Fruit fly (Drosophila melanogaster) whole organism, embryonic: ENCODE measurements around the gene CG12321.

Experiments
- Adf1 ChIP-seq: fragments of 200-800 bp; sonication (Bioruptor generic); IDR thresholded peaks from 2 replicates; pipeline ENCODE4 v1.3.6; 2022; ENCODE audit warnings: missing biosample characterization, missing genetic modification characterization
- B-H1 ChIP-seq: fragments of 200-800 bp; sonication (Bioruptor generic); IDR thresholded peaks from 3 replicates; pipeline ENCODE4 v1.3.6; 2022; ENCODE audit warnings: missing biosample characterization, missing genetic modification characterization
- B-H2 ChIP-seq: fragments of 200-800 bp; sonication (Bioruptor generic); optimal IDR thresholded peaks from 2 replicates; lab custom pipeline; 2018; ENCODE audit warnings: missing biosample characterization, mild to moderate bottlenecking, missing genetic modification characterization
- CG10543 ChIP-seq: fragments of 200-800 bp; sonication (Bioruptor generic); optimal IDR thresholded peaks from 3 replicates; lab custom pipeline; 2017; ENCODE audit warnings: missing biosample characterization, mild to moderate bottlenecking, missing genetic modification characterization, moderate library complexity
- CG10654 ChIP-seq: fragments of 200-800 bp; sonication (Bioruptor generic); optimal IDR thresholded peaks from 2 replicates; lab custom pipeline; 2016; ENCODE audit warnings: missing biosample characterization, missing genetic modification characterization
- CG10979 ChIP-seq: fragments of 200-800 bp; sonication (Bioruptor generic); optimal IDR thresholded peaks from 2 replicates; lab custom pipeline; 2018; ENCODE audit warnings: missing biosample characterization, mild to moderate bottlenecking, missing genetic modification characterization, moderate library complexity
- CG11560 ChIP-seq: fragments of 200-800 bp; sonication (Bioruptor generic); IDR thresholded peaks from 3 replicates; pipeline ENCODE4 v1.3.6; 2022; ENCODE audit warnings: missing biosample characterization, missing genetic modification characterization
- CG1233 ChIP-seq: fragments of 200-800 bp; sonication (Bioruptor generic); optimal IDR thresholded peaks from 4 replicates; lab custom pipeline; 2018; ENCODE audit warnings: missing biosample characterization, mild to moderate bottlenecking, missing genetic modification characterization
- CG13123 ChIP-seq: fragments of 200-800 bp; sonication (Bioruptor generic); optimal IDR thresholded peaks from 2 replicates; lab custom pipeline; 2016; ENCODE audit warnings: missing biosample characterization, missing genetic modification characterization
- CG14965 ChIP-seq: fragments of 200-800 bp; sonication (Bioruptor generic); optimal IDR thresholded peaks from 2 replicates; lab custom pipeline; 2016; ENCODE audit warnings: missing biosample characterization, missing genetic modification characterization, borderline replicate concordance
- CG17186 ChIP-seq: fragments of 200-800 bp; sonication (Bioruptor generic); optimal IDR thresholded peaks from 3 replicates; lab custom pipeline; 2017; ENCODE audit warnings: missing biosample characterization, missing genetic modification reagents, missing genetic modification characterization
- CG18262 ChIP-seq: fragments of 200-800 bp; optimal IDR thresholded peaks from 3 replicates; lab custom pipeline; 2019; ENCODE audit warnings: missing biosample characterization, mild to moderate bottlenecking, missing genetic modification characterization, moderate library complexity
- CG18599 ChIP-seq: fragments of 200-800 bp; sonication (Bioruptor generic); optimal IDR thresholded peaks from 3 replicates; lab custom pipeline; 2017; ENCODE audit warnings: missing biosample characterization, missing genetic modification characterization, mild to moderate bottlenecking, moderate library complexity, missing genetic modification reagents
- CG2120 ChIP-seq: fragments of 200-800 bp; sonication (Bioruptor generic); optimal IDR thresholded peaks from 3 replicates; lab custom pipeline; 2016; ENCODE audit warnings: missing biosample characterization, missing genetic modification characterization
- CG2199 ChIP-seq: fragments of 200-800 bp; sonication (Bioruptor generic); IDR thresholded peaks from 3 replicates; pipeline ENCODE4 v1.3.6; 2022; ENCODE audit warnings: missing biosample characterization, missing genetic modification characterization
- CG3065 ChIP-seq: fragments of 200-800 bp; sonication (Bioruptor generic); optimal IDR thresholded peaks from 2 replicates; lab custom pipeline; 2016; ENCODE audit warnings: missing biosample characterization, missing genetic modification characterization
- CG31224 ChIP-seq: fragments of 200-800 bp; sonication (Bioruptor generic); IDR thresholded peaks from 2 replicates; pipeline ENCODE4 v1.3.6; 2022; ENCODE audit warnings: missing biosample characterization, missing genetic modification characterization
- CG32772 ChIP-seq: fragments of 200-800 bp; sonication (Bioruptor generic); IDR thresholded peaks from 2 replicates; pipeline ENCODE4 v1.3.6; 2022; ENCODE audit warnings: missing biosample characterization, missing genetic modification characterization
- CG3407 ChIP-seq: fragments of 200-800 bp; sonication (Bioruptor generic); optimal IDR thresholded peaks from 2 replicates; lab custom pipeline; 2018; ENCODE audit warnings: missing biosample characterization, mild to moderate bottlenecking, missing genetic modification characterization
- CG4707 ChIP-seq: fragments of 200-800 bp; sonication (Bioruptor generic); optimal IDR thresholded peaks from 2 replicates; lab custom pipeline; 2018; ENCODE audit warnings: missing biosample characterization, mild to moderate bottlenecking, missing genetic modification characterization, moderate library complexity
- CG5180 ChIP-seq: fragments of 200-800 bp; sonication (Bioruptor generic); optimal IDR thresholded peaks from 3 replicates; lab custom pipeline; 2017; ENCODE audit warnings: missing biosample characterization, missing genetic modification characterization, mild to moderate bottlenecking, moderate library complexity, missing genetic modification reagents
- CG6791 ChIP-seq: fragments of 200-800 bp; sonication (Bioruptor generic); IDR thresholded peaks from 3 replicates; pipeline ENCODE4 v1.3.6; 2022; ENCODE audit warnings: missing biosample characterization, missing genetic modification characterization; ENCODE audit not compliant: partially characterized antibody
- Deaf1 ChIP-seq: fragments of 200-800 bp; optimal IDR thresholded peaks from 3 replicates; lab custom pipeline; 2019; ENCODE audit warnings: missing biosample characterization, mild to moderate bottlenecking, missing genetic modification characterization, moderate library complexity
- Dref ChIP-seq: fragments of 200-800 bp; sonication (Bioruptor generic); IDR thresholded peaks from 2 replicates; pipeline ENCODE4 v1.3.6; 2022; ENCODE audit warnings: missing biosample characterization, missing genetic modification characterization
- E2f2 ChIP-seq: fragments of 200-800 bp; sonication (Bioruptor generic); IDR thresholded peaks from 2 replicates; pipeline ENCODE4 v1.3.6; 2022; ENCODE audit warnings: missing biosample characterization, missing genetic modification characterization
- ERR ChIP-seq: fragments of 200-800 bp; sonication (Bioruptor generic); optimal IDR thresholded peaks from 2 replicates; lab custom pipeline; 2016; ENCODE audit warnings: missing biosample characterization, missing genetic modification characterization
- Ets65A ChIP-seq: fragments of 200-800 bp; sonication (Bioruptor generic); peaks from one replicate; lab custom pipeline; 2016; ENCODE audit warnings: missing biosample characterization, missing genetic modification characterization
- Ets97D ChIP-seq: fragments of 200-800 bp; sonication (Bioruptor generic); optimal IDR thresholded peaks from 3 replicates; lab custom pipeline; 2016; ENCODE audit warnings: missing biosample characterization, missing genetic modification characterization
- Jarid2 ChIP-seq: fragments of 200-800 bp; sonication (Bioruptor generic); optimal IDR thresholded peaks from 3 replicates; lab custom pipeline; 2017; ENCODE audit warnings: mild to moderate bottlenecking, missing biosample characterization, missing genetic modification reagents, missing genetic modification characterization
- Nf-YB ChIP-seq: fragments of 200-800 bp; sonication (Bioruptor generic); optimal IDR thresholded peaks from 3 replicates; lab custom pipeline; 2019; ENCODE audit warnings: missing biosample characterization, mild to moderate bottlenecking, missing genetic modification characterization, moderate library complexity
- Scr ChIP-seq: fragments of 200-800 bp; sonication (Bioruptor generic); IDR thresholded peaks from 2 replicates; pipeline ENCODE4 v1.3.6; 2022; ENCODE audit warnings: missing biosample characterization, missing genetic modification characterization; ENCODE audit not compliant: partially characterized antibody
- Sox100B ChIP-seq: fragments of 200-800 bp; sonication (Bioruptor generic); optimal IDR thresholded peaks from 3 replicates; lab custom pipeline; 2018; ENCODE audit warnings: missing biosample characterization, mild to moderate bottlenecking, missing genetic modification characterization
- Sox102F ChIP-seq: fragments of 200-800 bp; sonication (Bioruptor generic); optimal IDR thresholded peaks from 2 replicates; lab custom pipeline; 2018; ENCODE audit warnings: missing biosample characterization, mild to moderate bottlenecking, missing genetic modification characterization, moderate library complexity
- Spps ChIP-seq: fragments of 200-800 bp; sonication (Bioruptor generic); optimal IDR thresholded peaks from 2 replicates; lab custom pipeline; 2018; ENCODE audit warnings: missing biosample characterization, mild to moderate bottlenecking, missing genetic modification characterization
- Tbp ChIP-seq: fragments of >200 bp; optimal IDR thresholded peaks from 2 replicates; lab custom pipeline; 2018; ENCODE audit warnings: missing biosample characterization, missing genetic modification characterization
- Xbp1 ChIP-seq: fragments of 200-800 bp; sonication (Bioruptor generic); optimal IDR thresholded peaks from 3 replicates; lab custom pipeline; 2016; ENCODE audit warnings: missing biosample characterization, mild to moderate bottlenecking, missing genetic modification characterization
- aop ChIP-seq: fragments of 200-800 bp; sonication (Bioruptor generic); IDR thresholded peaks from 2 replicates; pipeline ENCODE4 v1.3.6; 2022; ENCODE audit warnings: missing biosample characterization, missing genetic modification characterization
- bbx ChIP-seq: fragments of 200-800 bp; sonication (Bioruptor generic); IDR thresholded peaks from 2 replicates; pipeline ENCODE4 v1.3.6; 2022; ENCODE audit warnings: missing biosample characterization, missing genetic modification characterization; ENCODE audit not compliant: partially characterized antibody
- chm ChIP-seq: fragments of 200-800 bp; sonication (Bioruptor generic); IDR thresholded peaks from 2 replicates; pipeline ENCODE4 v1.3.6; 2022; ENCODE audit warnings: missing biosample characterization, missing genetic modification characterization
- ems ChIP-seq: fragments of 200-800 bp; sonication (Bioruptor generic); optimal IDR thresholded peaks from 3 replicates; lab custom pipeline; 2016; ENCODE audit warnings: missing biosample characterization, missing genetic modification characterization
- ewg ChIP-seq: fragments of 200-800 bp; sonication (Bioruptor generic); optimal IDR thresholded peaks from 3 replicates; lab custom pipeline; 2017; ENCODE audit warnings: mild to moderate bottlenecking, missing biosample characterization, missing genetic modification reagents, missing genetic modification characterization
- inv ChIP-seq: fragments of 200-800 bp; sonication (Bioruptor generic); IDR thresholded peaks from 2 replicates; pipeline ENCODE4 v1.3.6; 2022; ENCODE audit warnings: missing biosample characterization, missing genetic modification characterization; ENCODE audit not compliant: partially characterized antibody
- pfk ChIP-seq: fragments of 200-800 bp; sonication (Bioruptor generic); optimal IDR thresholded peaks from 2 replicates; lab custom pipeline; 2018; ENCODE audit warnings: missing biosample characterization, mild to moderate bottlenecking, missing genetic modification characterization, moderate library complexity
- pzg ChIP-seq: fragments of 200-800 bp; sonication (Bioruptor generic); optimal IDR thresholded peaks from 3 replicates; lab custom pipeline; 2018; ENCODE audit warnings: missing biosample characterization, mild to moderate bottlenecking, missing genetic modification characterization, moderate library complexity
- schlank ChIP-seq: fragments of 200-800 bp; sonication (Bioruptor generic); optimal IDR thresholded peaks from 2 replicates; lab custom pipeline; 2018; ENCODE audit warnings: missing biosample characterization, mild to moderate bottlenecking, missing genetic modification characterization
- shn ChIP-seq: fragments of 200-800 bp; sonication (Bioruptor generic); optimal IDR thresholded peaks from 3 replicates; lab custom pipeline; 2016; ENCODE audit warnings: missing biosample characterization, missing genetic modification characterization
- sug ChIP-seq: fragments of 200-800 bp; optimal IDR thresholded peaks from 2 replicates; lab custom pipeline; 2019; ENCODE audit warnings: missing biosample characterization, mild to moderate bottlenecking, missing genetic modification characterization, moderate library complexity
- trem ChIP-seq: fragments of 200-800 bp; optimal IDR thresholded peaks from 3 replicates; lab custom pipeline; 2019; ENCODE audit warnings: missing biosample characterization, mild to moderate bottlenecking, missing genetic modification characterization, moderate library complexity
- unc-4 ChIP-seq: fragments of 200-800 bp; sonication (Bioruptor generic); IDR thresholded peaks from 2 replicates; pipeline ENCODE4 v1.3.6; 2022; ENCODE audit warnings: missing biosample characterization, missing genetic modification characterization; ENCODE audit not compliant: partially characterized antibody
- unpg ChIP-seq: fragments of 200-800 bp; sonication (Bioruptor generic); optimal IDR thresholded peaks from 3 replicates; lab custom pipeline; 2018; ENCODE audit warnings: missing biosample characterization, mild to moderate bottlenecking, missing genetic modification characterization, moderate library complexity
- z ChIP-seq: fragments of 200-800 bp; sonication (Bioruptor generic); IDR thresholded peaks from 3 replicates; pipeline ENCODE4 v1.3.6; 2022; ENCODE audit warnings: missing biosample characterization, missing genetic modification characterization

Gene CG12321

dm6 chr3R:18235879-18236278 is 47.4 kb upstream of the CG12321 start, which contains the start of gene repo (continued):
- no peak for TF ChIP-seq Sox102F
- TF ChIP-seq B-H2 (GFP tag; lab: Kevin White, UChicago) = no peak
- TF ChIP-seq CG4707 (GFP tag; lab: Kevin White, UChicago) = no peak
- TF ChIP-seq CG11560 = no peak
- no peak for TF ChIP-seq shn (GFP tag; lab: Kevin White, UChicago)
- no peak for TF ChIP-seq aop (GFP tag; lab: Robert Waterston, UW)
- no peak for TF ChIP-seq Xbp1
- TF ChIP-seq Deaf1 = peak; percentile 6
- TF ChIP-seq CG1233 (GFP tag; lab: Kevin White, UChicago) = no peak
- TF ChIP-seq Nf-YB = peak; percentile 99
- no peak for TF ChIP-seq unpg
- TF ChIP-seq chm = peak; percentile 25; the same call in 1 of the 2 replicates
- TF ChIP-seq Dref (GFP tag; lab: Robert Waterston, UW) = peak; percentile 23; the same call in 1 of the 2 replicates
- no peak for TF ChIP-seq CG18262 (tag; lab: Kevin White, UChicago)
- no peak for TF ChIP-seq CG14965 (GFP tag; lab: Kevin White, UChicago)
- no peak for TF ChIP-seq ERR (GFP tag; lab: Kevin White, UChicago)
- TF ChIP-seq Sox100B = no peak
- TF ChIP-seq z (GFP tag; lab: Robert Waterston, UW) = no peak
- no peak for TF ChIP-seq trem (tag; lab: Kevin White, UChicago)
- no peak for TF ChIP-seq CG13123 (GFP tag; lab: Kevin White, UChicago)
- no peak for TF ChIP-seq CG10654 (GFP tag; lab: Kevin White, UChicago)
- TF ChIP-seq Scr (GFP tag; lab: Robert Waterston, UW) = 0 out of 2 replicates have a peak, but pooled peaks have one; percentile 23
- TF ChIP-seq schlank (tag; lab: Kevin White, UChicago) = no peak
- TF ChIP-seq B-H1 (GFP tag; lab: Robert Waterston, UW) = no peak
- 0 out of 3 replicates have a peak, but pooled peaks have one; percentile 53 for TF ChIP-seq CG2199 (GFP tag; lab: Robert Waterston, UW)
- no peak for TF ChIP-seq CG18599
- TF ChIP-seq Ets65A = no peak
- TF ChIP-seq CG3065 = no peak
- TF ChIP-seq bbx (GFP tag; lab: Robert Waterston, UW) = peak; percentile 27; the same call in 1 of the 2 replicates
- no peak for TF ChIP-seq CG17186 (GFP tag; lab: Kevin White, UChicago)
- TF ChIP-seq CG5180 (GFP tag; lab: Kevin White, UChicago) = peak; percentile 12
- no peak for TF ChIP-seq CG10543
- peak; percentile 18 for TF ChIP-seq ewg (GFP tag; lab: Kevin White, UChicago)
- no peak for TF ChIP-seq inv (GFP tag; lab: Robert Waterston, UW)
- TF ChIP-seq Spps = no peak
- TF ChIP-seq Ets97D (GFP tag; lab: Kevin White, UChicago) = no peak
- no peak for TF ChIP-seq pzg
- TF ChIP-seq unc-4 (GFP tag; lab: Robert Waterston, UW) = no peak
- TF ChIP-seq CG32772 (GFP tag; lab: Robert Waterston, UW) = peak; percentile 36; the same call in 1 of the 2 replicates
- TF ChIP-seq CG2120 (GFP tag; lab: Kevin White, UChicago) = no peak
- TF ChIP-seq CG3407 (GFP tag; lab: Kevin White, UChicago) = no peak
- TF ChIP-seq CG31224 (GFP tag; lab: Robert Waterston, UW) = no peak
- no peak for TF ChIP-seq E2f2
- TF ChIP-seq CG6791 = peak; percentile 56; the same call in 2 of the 3 replicates
- no peak for TF ChIP-seq CG10979 (tag; lab: Kevin White, UChicago)
- TF ChIP-seq Tbp = no peak
- no peak for TF ChIP-seq pfk (GFP tag; lab: Kevin White, UChicago)
- no peak for TF ChIP-seq ems (GFP tag; lab: Kevin White, UChicago)
- no peak for TF ChIP-seq sug (tag; lab: Kevin White, UChicago)
- TF ChIP-seq Jarid2 (GFP tag; lab: Kevin White, UChicago) = peak; percentile 47
- TF ChIP-seq Adf1 (GFP tag; lab: Robert Waterston, UW) = peak; percentile 89
